Fruit fly (Drosophila melanogaster): ENCODE results near the gene CG9519.

CG9519 gene

DNA sequence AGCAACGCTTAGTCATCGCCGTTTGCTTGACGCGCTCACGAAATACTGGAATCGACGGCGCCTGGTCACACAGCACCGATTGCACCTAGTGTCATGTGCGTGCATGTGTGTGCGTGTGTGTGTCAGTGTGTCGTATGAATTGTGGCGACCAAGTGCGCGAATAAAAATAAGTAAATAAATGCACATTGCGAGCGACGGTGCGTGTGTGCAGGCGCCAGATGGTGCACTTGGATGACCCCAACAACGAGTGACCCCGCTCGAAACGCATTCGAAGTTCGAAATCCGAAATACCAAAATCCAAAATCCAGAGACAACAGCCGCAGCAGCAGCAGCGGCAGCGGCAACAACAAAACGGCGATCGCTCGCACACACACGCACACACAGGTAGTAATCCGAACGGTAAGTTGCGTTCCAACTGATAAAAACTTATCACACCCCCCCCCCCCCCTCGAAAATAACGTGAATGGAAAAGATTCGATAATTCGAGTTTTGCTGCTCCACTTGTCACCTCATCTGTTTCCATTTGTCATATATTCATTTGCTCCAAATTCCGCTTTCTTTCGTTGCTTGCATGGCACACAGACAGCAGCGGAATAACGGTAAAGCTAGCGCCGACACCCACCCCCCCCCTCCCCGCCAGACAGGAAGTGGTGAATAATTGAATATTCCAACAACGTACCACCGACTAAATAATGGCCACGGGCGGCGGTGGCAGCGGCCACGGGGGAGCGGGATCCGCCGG, 23.4 kb downstream of the CG9519 start, which contains the start of gene CG14411:
Gene CG14411, plus strand, starts transcription at position 86 of the 742 bp plus-strand sequence.
- TF ChIP-seq CG6854 (GFP tag; optimal IDR thresholded peaks at IDR 0.05) (peak; percentile 7), cyc (GFP tag; optimal IDR thresholded peaks at IDR 0.05) (no peak), salr (GFP tag; optimal IDR thresholded peaks at IDR 0.05) (no peak), svp (GFP tag) (peak; percentile 80), vri (GFP tag; optimal IDR thresholded peaks at IDR 0.05) (no peak), Gug (GFP tag; IDR thresholded peaks at IDR 0.05) (no peak), spab (GFP tag; optimal IDR thresholded peaks at IDR 0.05) (no peak), Eip75B (GFP tag; optimal IDR thresholded peaks at IDR 0.05) (no peak), achi (GFP tag; optimal IDR thresholded peaks at IDR 0.05) (peak; percentile 43), Sox102F (GFP tag; optimal IDR thresholded peaks at IDR 0.05) (no peak), eg (GFP tag; IDR thresholded peaks at IDR 0.05) (0 out of 3 replicates have a peak, but pooled peaks have one; percentile 9), Ets96B (tag; optimal IDR thresholded peaks at IDR 0.05) (no peak), CG8319 (GFP tag; optimal IDR thresholded peaks at IDR 0.05) (no peak), CG3032 (tag; optimal IDR thresholded peaks at IDR 0.05) (no peak), CG6792 (GFP tag; optimal IDR thresholded peaks at IDR 0.05) (no peak), CG34406 (GFP tag; optimal IDR thresholded peaks at IDR 0.05) (no peak), topi (GFP tag; optimal IDR thresholded peaks at IDR 0.05) (no peak), CG7368 (GFP tag; optimal IDR thresholded peaks at IDR 0.05) (no peak), OdsH (GFP tag; optimal IDR thresholded peaks at IDR 0.05) (no peak), Smox (GFP tag; optimal IDR thresholded peaks at IDR 0.05) (no peak), lz (GFP tag; optimal IDR thresholded peaks at IDR 0.05) (no peak), CG4318 (GFP tag; optimal IDR thresholded peaks at IDR 0.05) (no peak), fkh (GFP tag; optimal IDR thresholded peaks at IDR 0.05) (peak; percentile 20), Met (GFP tag; optimal IDR thresholded peaks at IDR 0.05) (no peak), Eip78C (GFP tag) (peak; percentile 64), net (GFP tag; optimal IDR thresholded peaks at IDR 0.05) (no peak)

- TF ChIP-seq cyc (GFP tag; optimal IDR thresholded peaks at IDR 0.05) (no peak), CG6276 (GFP tag; optimal IDR thresholded peaks at IDR 0.05) (no peak), Eip75B (GFP tag; optimal IDR thresholded peaks at IDR 0.05) (no peak), pdm3 (GFP tag; optimal IDR thresholded peaks at IDR 0.05) (no peak), CG11762 (GFP tag; optimal IDR thresholded peaks at IDR 0.05; ENCODE audit: insufficient read depth) (no peak), topi (GFP tag; optimal IDR thresholded peaks at IDR 0.05) (peak; percentile 3), fkh (GFP tag; optimal IDR thresholded peaks at IDR 0.05) (peak; percentile 6), Eip78C (GFP tag) (peak; percentile 51)
Measured at dm6 chrX:14831713-14832561, 24.2 kb downstream of the CG9519 start, which contains the start of gene CG14408. Gene CG14408, minus strand, starts transcription at chrX:14832033.

DNA sequence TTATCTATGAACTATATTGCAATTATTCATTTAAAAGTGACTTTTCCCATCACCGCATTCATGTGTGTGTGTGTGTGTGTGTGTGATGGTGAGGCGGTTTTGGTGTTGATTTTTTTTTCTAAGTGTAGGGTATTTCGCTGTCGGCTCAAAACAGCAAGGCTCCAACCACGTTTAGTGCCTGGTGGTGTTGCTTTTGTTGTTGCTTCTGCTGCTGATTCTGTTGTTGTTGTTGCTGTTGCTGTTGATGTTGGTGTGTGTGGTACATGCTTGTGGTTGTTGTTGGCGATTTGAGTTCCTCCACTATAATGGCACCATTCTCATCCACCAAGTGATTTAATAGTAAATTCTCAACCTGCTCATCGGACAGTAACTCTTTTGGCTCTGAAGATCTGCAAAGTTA, 28.5 kb downstream of the CG9519 start:
- TF ChIP-seq topi (GFP tag; optimal IDR thresholded peaks at IDR 0.05) (no peak), CG32006 (GFP tag; optimal IDR thresholded peaks at IDR 0.05) (no peak), CG6792 (GFP tag; optimal IDR thresholded peaks at IDR 0.05) (no peak), Sox102F (GFP tag; optimal IDR thresholded peaks at IDR 0.05) (no peak), CG31627 (GFP tag; optimal IDR thresholded peaks at IDR 0.05) (no peak), Ets96B (tag; optimal IDR thresholded peaks at IDR 0.05) (no peak), esn (GFP tag; optimal IDR thresholded peaks at IDR 0.05) (no peak), OdsH (GFP tag; optimal IDR thresholded peaks at IDR 0.05) (no peak), CG6276 (GFP tag; optimal IDR thresholded peaks at IDR 0.05) (no peak), CG15336 (GFP tag; IDR thresholded peaks at IDR 0.05) (no peak), pdm3 (GFP tag; optimal IDR thresholded peaks at IDR 0.05) (no peak)

Data from whole organism, prepupa.